Fruit fly (Drosophila melanogaster) whole organism, embryonic: ENCODE data around the gene CG14966.

Experiments used
- CG10366 ChIP-seq: fragments of 200-800 bp; sonication (Bioruptor generic); IDR thresholded peaks from 2 replicates; pipeline ENCODE4 v1.3.6; 2022; ENCODE audit warnings: missing biosample characterization, missing genetic modification characterization
- CG1233 ChIP-seq: fragments of 200-800 bp; sonication (Bioruptor generic); optimal IDR thresholded peaks from 4 replicates; lab custom pipeline; 2018; ENCODE audit warnings: missing biosample characterization, mild to moderate bottlenecking, missing genetic modification characterization
- CG13123 ChIP-seq: fragments of 200-800 bp; sonication (Bioruptor generic); optimal IDR thresholded peaks from 2 replicates; lab custom pipeline; 2016; ENCODE audit warnings: missing biosample characterization, missing genetic modification characterization
- CG13624 ChIP-seq: fragments of 200-800 bp; sonication (Bioruptor generic); optimal IDR thresholded peaks from 2 replicates; lab custom pipeline; 2016; ENCODE audit warnings: missing biosample characterization, missing genetic modification characterization
- CG14441 ChIP-seq: fragments of 200-800 bp; sonication (Bioruptor generic); IDR thresholded peaks from 2 replicates; pipeline ENCODE4 v1.3.6; 2022; ENCODE audit warnings: missing biosample characterization, missing genetic modification characterization
- CG14710 ChIP-seq: fragments of 200-800 bp; sonication (Bioruptor generic); optimal IDR thresholded peaks from 3 replicates; lab custom pipeline; 2019; ENCODE audit warnings: missing biosample characterization, mild to moderate bottlenecking, missing genetic modification characterization, moderate library complexity
- CG15479 ChIP-seq: fragments of 200-800 bp; sonication (Bioruptor generic); optimal IDR thresholded peaks from 3 replicates; lab custom pipeline; 2019; ENCODE audit warnings: missing biosample characterization, mild to moderate bottlenecking, missing genetic modification characterization, moderate library complexity
- CG17359 ChIP-seq: fragments of 200-800 bp; sonication (Bioruptor generic); optimal IDR thresholded peaks from 3 replicates; lab custom pipeline; 2018; ENCODE audit warnings: missing biosample characterization, mild to moderate bottlenecking, missing genetic modification characterization, moderate library complexity
- CG31388 ChIP-seq: fragments of 200-800 bp; sonication (Bioruptor generic); optimal IDR thresholded peaks from 2 replicates; lab custom pipeline; 2016; ENCODE audit warnings: missing biosample characterization, missing genetic modification characterization
- CG3726 ChIP-seq: fragments of 200-800 bp; sonication (Bioruptor generic); IDR thresholded peaks from 3 replicates; pipeline ENCODE4, ENCODE4 v1.3.6; 2022; ENCODE audit warnings: missing biosample characterization, missing genetic modification characterization
- CG4282 ChIP-seq: fragments of 200-800 bp; sonication (Bioruptor generic); optimal IDR thresholded peaks from 2 replicates; lab custom pipeline; 2016; ENCODE audit warnings: missing biosample characterization, missing genetic modification characterization
- CG6175 ChIP-seq: fragments of 200-800 bp; sonication (Bioruptor generic); IDR thresholded peaks from 3 replicates; pipeline ENCODE4 v1.3.6; 2022; ENCODE audit warnings: missing biosample characterization, missing genetic modification characterization
- CG6813 ChIP-seq: fragments of 200-800 bp; sonication (Bioruptor generic); optimal IDR thresholded peaks from 2 replicates; lab custom pipeline; 2017; ENCODE audit warnings: missing biosample characterization, missing genetic modification characterization, mild to moderate bottlenecking, moderate library complexity, missing genetic modification reagents
- CG6854 ChIP-seq: fragments of 200-800 bp; sonication (Bioruptor generic); optimal IDR thresholded peaks from 3 replicates; lab custom pipeline; 2017; ENCODE audit warnings: missing biosample characterization, mild to moderate bottlenecking, missing genetic modification characterization
- CG7839 ChIP-seq: fragments of 200-800 bp; sonication (Bioruptor generic); optimal IDR thresholded peaks from 3 replicates; lab custom pipeline; 2018; ENCODE audit warnings: missing biosample characterization, mild to moderate bottlenecking, missing genetic modification characterization, moderate library complexity
- CG7987 ChIP-seq: fragments of 200-800 bp; sonication (Bioruptor generic); optimal IDR thresholded peaks from 2 replicates; lab custom pipeline; 2018; ENCODE audit warnings: missing biosample characterization, mild to moderate bottlenecking, missing genetic modification characterization, moderate library complexity
- CG8359 ChIP-seq: fragments of 200-800 bp; sonication (Bioruptor generic); optimal IDR thresholded peaks from 2 replicates; lab custom pipeline; 2017; ENCODE audit warnings: missing biosample characterization, mild to moderate bottlenecking, missing genetic modification characterization, borderline replicate concordance
- CG8944 ChIP-seq: fragments of 200-800 bp; sonication (Bioruptor generic); optimal IDR thresholded peaks from 3 replicates; lab custom pipeline; 2016; ENCODE audit warnings: missing biosample characterization, missing genetic modification characterization
- CG9609 ChIP-seq: fragments of 200-800 bp; sonication (Bioruptor generic); optimal IDR thresholded peaks from 3 replicates; lab custom pipeline; 2016; ENCODE audit warnings: missing biosample characterization, missing genetic modification characterization
- CHES-1-like ChIP-seq: fragments of 200-800 bp; sonication (Bioruptor generic); optimal IDR thresholded peaks from 2 replicates; lab custom pipeline; 2016; ENCODE audit warnings: missing biosample characterization, missing genetic modification characterization
- D ChIP-seq, 2 experiments: fragments of 200-800 bp in 1 of 2; fragments of >200 bp in 1 of 2; sonication (Bioruptor generic) in 1 of 2; optimal IDR thresholded peaks; 2 replicates in 1 of 2; 3 replicates in 1 of 2; lab custom pipeline; 2017; ENCODE audit warnings: mild to moderate bottlenecking in 1 of 2, missing biosample characterization in 1 of 2, missing genetic modification characterization in 1 of 2, missing genetic modification reagents in 1 of 2
- Doc3 ChIP-seq: fragments of 200-800 bp; sonication (Bioruptor generic); IDR thresholded peaks from 3 replicates; pipeline ENCODE4 v1.3.6; 2022; ENCODE audit warnings: missing biosample characterization, missing genetic modification characterization; ENCODE audit not compliant: partially characterized antibody
- HLH54F ChIP-seq: fragments of 200-800 bp; sonication (Bioruptor generic); optimal IDR thresholded peaks from 3 replicates; lab custom pipeline; 2016; ENCODE audit warnings: missing biosample characterization, missing genetic modification characterization
- HmgZ ChIP-seq: fragments of 200-800 bp; sonication (Bioruptor generic); optimal IDR thresholded peaks from 2 replicates; lab custom pipeline; 2018; ENCODE audit warnings: missing biosample characterization, mild to moderate bottlenecking, missing genetic modification characterization
- Hsf ChIP-seq: fragments of 200-800 bp; sonication (Bioruptor generic); optimal IDR thresholded peaks from 3 replicates; lab custom pipeline; 2016; ENCODE audit warnings: missing biosample characterization, missing genetic modification characterization
- Max ChIP-seq: fragments of 200-800 bp; sonication (Bioruptor generic); optimal IDR thresholded peaks from 2 replicates; lab custom pipeline; 2016; ENCODE audit warnings: missing biosample characterization, mild to moderate bottlenecking, missing genetic modification characterization
- Med ChIP-seq: fragments of 200-800 bp; sonication (Bioruptor generic); peaks from one replicate; lab custom pipeline; 2016; ENCODE audit warnings: missing biosample characterization, missing genetic modification characterization, mild to moderate bottlenecking, inconsistent platforms, moderate library complexity
- NK7.1 ChIP-seq: fragments of 200-800 bp; sonication (Bioruptor generic); optimal IDR thresholded peaks from 3 replicates; lab custom pipeline; 2016; ENCODE audit warnings: missing biosample characterization, missing genetic modification characterization
- NfI ChIP-seq: fragments of 200-800 bp; sonication (Bioruptor generic); optimal IDR thresholded peaks from 3 replicates; lab custom pipeline; 2018; ENCODE audit warnings: missing biosample characterization, mild to moderate bottlenecking, missing genetic modification characterization, moderate library complexity
- Rx ChIP-seq: fragments of 200-800 bp; sonication (Bioruptor generic); IDR thresholded peaks from 2 replicates; pipeline ENCODE4 v1.3.6; 2022; ENCODE audit warnings: missing biosample characterization, missing genetic modification characterization
- Xrp1 ChIP-seq: fragments of 200-800 bp; sonication (Bioruptor generic); IDR thresholded peaks from 2 replicates; pipeline ENCODE4 v1.3.6; 2022; ENCODE audit warnings: missing biosample characterization, missing genetic modification characterization
- abd-A ChIP-seq: fragments of 200-800 bp; sonication (Bioruptor generic); optimal IDR thresholded peaks from 3 replicates; lab custom pipeline; 2019; ENCODE audit warnings: missing biosample characterization, mild to moderate bottlenecking, missing genetic modification characterization, moderate library complexity
- bigmax ChIP-seq: fragments of 200-800 bp; sonication (Bioruptor generic); optimal IDR thresholded peaks from 2 replicates; lab custom pipeline; 2018; ENCODE audit warnings: missing biosample characterization, mild to moderate bottlenecking, missing genetic modification characterization
- br ChIP-seq: fragments of >200 bp; optimal IDR thresholded peaks from 2 replicates; lab custom pipeline; 2017
- crc ChIP-seq: fragments of 200-800 bp; sonication (Bioruptor generic); optimal IDR thresholded peaks from 2 replicates; lab custom pipeline; 2016; ENCODE audit warnings: missing biosample characterization, missing genetic modification characterization
- croc ChIP-seq: fragments of 200-800 bp; sonication (Bioruptor generic); conservative IDR thresholded peaks from 3 replicates; pipeline ENCODE4 v1.3.6; 2022; ENCODE audit warnings: missing biosample characterization, missing genetic modification characterization
- crp ChIP-seq, 2 experiments: fragments of 200-800 bp; sonication (Bioruptor generic); optimal IDR thresholded peaks; 2 replicates in 1 of 2; 3 replicates in 1 of 2; lab custom pipeline; 2017; ENCODE audit warnings: missing biosample characterization in 2 of 2, missing genetic modification characterization in 2 of 2, mild to moderate bottlenecking in 1 of 2, moderate library complexity in 1 of 2
- da ChIP-seq: fragments of 200-800 bp; sonication (Bioruptor generic); optimal IDR thresholded peaks from 2 replicates; lab custom pipeline; 2016; ENCODE audit warnings: missing biosample characterization, missing genetic modification characterization
- dan ChIP-seq: fragments of 200-800 bp; sonication (Bioruptor generic); IDR thresholded peaks from 2 replicates; pipeline ENCODE4 v1.3.6; 2022; ENCODE audit warnings: missing biosample characterization, missing genetic modification characterization
- dm ChIP-seq: fragments of 200-800 bp; sonication (Bioruptor generic); optimal IDR thresholded peaks from 3 replicates; lab custom pipeline; 2016; ENCODE audit warnings: missing biosample characterization, missing genetic modification characterization
- fd102C ChIP-seq: fragments of 200-800 bp; sonication (Bioruptor generic); optimal IDR thresholded peaks from 2 replicates; lab custom pipeline; 2018; ENCODE audit warnings: missing biosample characterization, mild to moderate bottlenecking, missing genetic modification characterization, moderate library complexity
- gfzf ChIP-seq: fragments of 200-800 bp; sonication (Bioruptor generic); optimal IDR thresholded peaks from 2 replicates; lab custom pipeline; 2016; ENCODE audit warnings: missing biosample characterization, mild to moderate bottlenecking, missing genetic modification characterization, moderate library complexity
- hbn ChIP-seq: fragments of 200-800 bp; sonication (Bioruptor generic); IDR thresholded peaks from 2 replicates; pipeline ENCODE4 v1.3.6; 2022; ENCODE audit warnings: missing biosample characterization, missing genetic modification characterization; ENCODE audit not compliant: partially characterized antibody
- knrl ChIP-seq: fragments of 200-800 bp; sonication (Bioruptor generic); IDR thresholded peaks from 3 replicates; pipeline ENCODE4 v1.3.6; 2022; ENCODE audit warnings: missing biosample characterization, missing genetic modification characterization; ENCODE audit not compliant: partially characterized antibody
- pan ChIP-seq, 4 experiments: fragments of >200 bp in 3 of 4; fragments of 200-800 bp in 1 of 4; sonication (Bioruptor generic) in 1 of 4; optimal IDR thresholded peaks in 3 of 4; IDR thresholded peaks in 1 of 4; 2 replicates each; pipeline versions ENCODE4 v1.3.6 to Lab custom; 2017 to 2022; ENCODE audit warnings: missing biosample characterization in 2 of 4, missing genetic modification characterization in 2 of 4, mixed read lengths in 1 of 4
- rib ChIP-seq: fragments of 200-800 bp; sonication (Bioruptor generic); IDR thresholded peaks from 2 replicates; pipeline ENCODE4 v1.3.6; 2022; ENCODE audit warnings: missing biosample characterization, missing genetic modification characterization
- row ChIP-seq: fragments of 200-800 bp; sonication (Bioruptor generic); IDR thresholded peaks from 3 replicates; pipeline ENCODE4 v1.3.6; 2022; ENCODE audit warnings: missing biosample characterization, missing genetic modification characterization
- slp2 ChIP-seq: fragments of 200-800 bp; sonication (Bioruptor generic); optimal IDR thresholded peaks from 2 replicates; lab custom pipeline; 2016; ENCODE audit warnings: missing biosample characterization, missing genetic modification characterization
- stc ChIP-seq: fragments of 200-800 bp; sonication (Bioruptor generic); IDR thresholded peaks from 2 replicates; pipeline ENCODE4 v1.3.6; 2022; ENCODE audit warnings: missing biosample characterization, missing genetic modification characterization
- vvl ChIP-seq: fragments of 200-800 bp; sonication (Bioruptor generic); IDR thresholded peaks from 2 replicates; pipeline ENCODE4 v1.3.6; 2022; ENCODE audit warnings: missing biosample characterization, missing genetic modification characterization
- zen ChIP-seq: fragments of 200-800 bp; sonication (Bioruptor generic); optimal IDR thresholded peaks from 3 replicates; lab custom pipeline; 2018; ENCODE audit warnings: missing biosample characterization, mild to moderate bottlenecking, missing genetic modification characterization, moderate library complexity

The CG14966 gene

DNA sequence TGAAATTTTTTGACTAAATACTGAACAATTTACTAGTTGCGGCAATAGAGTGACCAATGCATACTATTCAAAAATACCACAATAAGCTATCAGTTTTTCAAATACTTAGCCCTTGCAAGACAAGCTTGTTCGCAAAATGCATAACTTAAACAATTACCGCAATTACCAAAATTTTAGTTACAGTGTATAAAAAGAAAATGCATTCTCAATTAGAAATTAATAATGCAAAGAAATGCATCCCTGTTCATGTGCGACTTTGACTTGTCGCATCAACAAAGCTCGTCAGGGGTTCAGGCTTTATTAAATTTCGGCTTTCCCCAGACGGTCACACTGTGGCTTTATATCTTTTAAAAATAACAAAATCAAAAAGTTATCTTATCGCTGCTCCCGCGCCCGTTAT is 21.4 kb upstream of the CG14966 start, which contains the start of the genes hob and nSMase (continued):
- peak; percentile 37; the same call in 1 of the 3 replicates for TF ChIP-seq knrl
- no peak for TF ChIP-seq CG13123 (GFP tag; lab: Kevin White, UChicago)
- no peak for TF ChIP-seq Xrp1
- no peak for TF ChIP-seq NfI
- peak; percentile 10 for TF ChIP-seq bigmax (GFP tag; lab: Kevin White, UChicago)
- peak; percentile 66 for TF ChIP-seq CHES-1-like (GFP tag; lab: Kevin White, UChicago)
- no peak for TF ChIP-seq vvl
- no peak for TF ChIP-seq HLH54F (GFP tag; lab: Kevin White, UChicago)
- TF ChIP-seq CG31388, result no peak
- no peak for TF ChIP-seq dan (GFP tag; lab: Robert Waterston, UW)
- peak; percentile 44 for TF ChIP-seq row (GFP tag; lab: Robert Waterston, UW)
- no peak for TF ChIP-seq CG17359 (tag; lab: Kevin White, UChicago)
- TF ChIP-seq CG13624 (GFP tag; lab: Kevin White, UChicago), result no peak
- TF ChIP-seq Max (GFP tag; lab: Kevin White, UChicago), result peak; percentile 33
- TF ChIP-seq CG7987 (GFP tag; lab: Kevin White, UChicago), result no peak
- no peak for TF ChIP-seq CG9609 (GFP tag; lab: Kevin White, UChicago)
- no peak for TF ChIP-seq rib (GFP tag; lab: Robert Waterston, UW)
- no peak for TF ChIP-seq CG4282 (GFP tag; lab: Kevin White, UChicago)
- TF ChIP-seq crp (GFP tag; optimal IDR thresholded peaks at IDR 0.05; lab: Kevin White, UChicago), result no peak
- TF ChIP-seq CG14710 (tag; lab: Kevin White, UChicago), result peak; percentile 61
- TF ChIP-seq CG6854, result no peak
- TF ChIP-seq NK7.1 (GFP tag; lab: Kevin White, UChicago), result no peak
- TF ChIP-seq dm (GFP tag; lab: Kevin White, UChicago), result peak; percentile 38
- no peak for TF ChIP-seq croc (GFP tag; lab: Robert Waterston, UW)
- TF ChIP-seq Doc3 (GFP tag; lab: Robert Waterston, UW), result no peak
- no peak for TF ChIP-seq br
- TF ChIP-seq abd-A, result no peak
- peak; percentile 28 for TF ChIP-seq Hsf (GFP tag; lab: Kevin White, UChicago)
- TF ChIP-seq da, result no peak
- no peak for TF ChIP-seq CG15479 (GFP tag; lab: Kevin White, UChicago)
- TF ChIP-seq CG1233 (GFP tag; lab: Kevin White, UChicago), result no peak
- no peak for TF ChIP-seq CG3726 (GFP tag; lab: Robert Waterston, UW)
- TF ChIP-seq CG7839 (tag; lab: Kevin White, UChicago), result no peak
- no peak for TF ChIP-seq hbn (GFP tag; lab: Robert Waterston, UW)
- no peak for TF ChIP-seq stc (GFP tag; lab: Robert Waterston, UW)
- TF ChIP-seq CG8944 (GFP tag; lab: Kevin White, UChicago), result no peak
- peak; percentile 95 for TF ChIP-seq gfzf
- TF ChIP-seq HmgZ (tag; lab: Kevin White, UChicago), result peak; percentile 12
- no peak for TF ChIP-seq CG6813 (GFP tag; lab: Kevin White, UChicago)
- TF ChIP-seq D (optimal IDR thresholded peaks at IDR 0.05; lab: Kevin White, UChicago), result no peak
- no peak for TF ChIP-seq D (GFP tag; optimal IDR thresholded peaks at IDR 0.05; lab: Kevin White, UChicago)
- TF ChIP-seq zen (tag; lab: Kevin White, UChicago), result no peak
- no peak for TF ChIP-seq CG14441 (GFP tag; lab: Robert Waterston, UW)
- peak; percentile 76 for TF ChIP-seq Med (GFP tag; lab: Kevin White, UChicago)
- no peak for TF ChIP-seq crc
- TF ChIP-seq pan (optimal IDR thresholded peaks at IDR 0.05; lab: Kevin White, UChicago), result no peak
- TF ChIP-seq pan (GFP tag; optimal IDR thresholded peaks at IDR 0.05 in 1 of 2, IDR thresholded peaks at IDR 0.05 in 1 of 2), result no peak
- no peak for TF ChIP-seq CG10366
- no peak for TF ChIP-seq slp2 (GFP tag; lab: Kevin White, UChicago)
- no peak for TF ChIP-seq Rx (GFP tag; lab: Robert Waterston, UW)
- TF ChIP-seq CG8359 (GFP tag; lab: Kevin White, UChicago), result no peak
- TF ChIP-seq fd102C (GFP tag; lab: Kevin White, UChicago), result no peak
- TF ChIP-seq CG6175 (GFP tag; lab: Robert Waterston, UW), result no peak
